Fruit fly (Drosophila melanogaster) whole organism, embryonic: ENCODE data around the gene fz.

ENCODE experiments used
- CG18476 ChIP-seq: fragments of 200-800 bp; sonication (Bioruptor generic); optimal IDR thresholded peaks from 2 replicates; lab custom pipeline; 2016; ENCODE audit warnings: missing biosample characterization, mild to moderate bottlenecking, missing genetic modification characterization
- CG4854 ChIP-seq: fragments of 200-800 bp; sonication (Bioruptor generic); optimal IDR thresholded peaks from 2 replicates; lab custom pipeline; 2016; ENCODE audit warnings: missing biosample characterization, missing genetic modification characterization, inconsistent platforms
- CG8281 ChIP-seq: fragments of 200-800 bp; sonication (Bioruptor generic); optimal IDR thresholded peaks from 2 replicates; lab custom pipeline; 2018; ENCODE audit warnings: missing biosample characterization, mild to moderate bottlenecking, missing genetic modification characterization, moderate library complexity
- Ets97D ChIP-seq: fragments of 200-800 bp; sonication (Bioruptor generic); optimal IDR thresholded peaks from 3 replicates; lab custom pipeline; 2016; ENCODE audit warnings: missing biosample characterization, missing genetic modification characterization
- Gug ChIP-seq: fragments of 200-800 bp; sonication (Bioruptor generic); IDR thresholded peaks from 4 replicates; pipeline ENCODE4 v1.3.6; 2022; ENCODE audit warnings: missing biosample characterization, missing genetic modification characterization
- H15 ChIP-seq: fragments of 200-800 bp; sonication (Bioruptor generic); IDR thresholded peaks from 3 replicates; pipeline ENCODE4 v1.3.6; 2022; ENCODE audit warnings: missing biosample characterization, missing genetic modification characterization
- HLH3B ChIP-seq: fragments of 200-800 bp; sonication (Bioruptor generic); IDR thresholded peaks from 2 replicates; pipeline ENCODE4 v1.3.6; 2022; ENCODE audit warnings: missing biosample characterization, missing genetic modification characterization
- YL-1 ChIP-seq: fragments of 200-800 bp; sonication (Bioruptor generic); optimal IDR thresholded peaks from 3 replicates; lab custom pipeline; 2017; ENCODE audit warnings: missing biosample characterization, mild to moderate bottlenecking, missing genetic modification characterization
- bsh ChIP-seq, 2 experiments: fragments of 200-800 bp; sonication (Bioruptor generic); optimal IDR thresholded peaks; 2 replicates each; lab custom pipeline; 2017 to 2018; ENCODE audit warnings: mild to moderate bottlenecking in 2 of 2, missing biosample characterization in 2 of 2, missing genetic modification characterization in 2 of 2, moderate library complexity in 1 of 2
- cwo ChIP-seq: fragments of 200-800 bp; sonication (Bioruptor generic); optimal IDR thresholded peaks from 3 replicates; lab custom pipeline; 2017; ENCODE audit warnings: missing biosample characterization, missing genetic modification characterization, mild to moderate bottlenecking, moderate library complexity, missing genetic modification reagents
- fru ChIP-seq: fragments of >200 bp; optimal IDR thresholded peaks from 2 replicates; lab custom pipeline; 2017
- gce ChIP-seq: fragments of 200-800 bp; sonication (Bioruptor generic); IDR thresholded peaks from 3 replicates; pipeline ENCODE4 v1.3.6; 2022; ENCODE audit warnings: missing biosample characterization, missing genetic modification characterization
- nerfin-2 ChIP-seq: fragments of 200-800 bp; sonication (Bioruptor generic); IDR thresholded peaks from 2 replicates; pipeline ENCODE4 v1.3.6; 2022; ENCODE audit warnings: missing biosample characterization, missing genetic modification characterization; ENCODE audit not compliant: partially characterized antibody

DNA sequence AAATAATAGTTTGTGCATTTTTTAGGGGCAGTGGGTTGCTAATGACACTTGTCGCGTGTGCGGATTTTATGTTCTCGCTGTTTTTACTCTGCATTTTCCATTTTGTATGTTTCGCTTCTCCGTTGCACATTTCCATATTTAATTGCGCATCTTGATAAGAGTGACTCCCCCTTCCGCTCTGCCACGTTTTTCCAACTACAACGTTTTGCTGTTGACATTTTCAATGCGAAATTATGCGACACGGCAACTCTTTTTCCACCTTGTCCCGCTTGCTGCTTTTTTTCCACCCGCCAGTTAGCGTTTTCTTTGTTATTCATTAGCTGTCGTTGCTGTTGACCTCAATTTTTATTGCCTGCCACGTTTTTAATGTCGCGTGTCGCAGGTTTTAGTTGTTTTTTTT is 87.9 kb downstream of the fz start:
- no peak for TF ChIP-seq CG8281 (tag; lab: Kevin White, UChicago)
- no peak for TF ChIP-seq CG4854 (GFP tag; lab: Kevin White, UChicago)
- TF ChIP-seq YL-1 (GFP tag; lab: Kevin White, UChicago), result no peak
- TF ChIP-seq gce (GFP tag; lab: Robert Waterston, UW), result no peak
- no peak for TF ChIP-seq Ets97D (GFP tag; lab: Kevin White, UChicago)
- no peak for TF ChIP-seq Gug (GFP tag; lab: Robert Waterston, UW)
- no peak for TF ChIP-seq cwo
- no peak for TF ChIP-seq nerfin-2
- TF ChIP-seq CG18476 (GFP tag; lab: Kevin White, UChicago), result no peak
- no peak for TF ChIP-seq H15 (GFP tag; lab: Robert Waterston, UW)
- TF ChIP-seq fru (lab: Kevin White, UChicago), result no peak
- TF ChIP-seq HLH3B (GFP tag; lab: Robert Waterston, UW), result no peak
- TF ChIP-seq bsh (GFP tag; optimal IDR thresholded peaks at IDR 0.05; lab: Kevin White, UChicago), result no peak
